Worm (Caenorhabditis elegans) whole organism, L4/young adult: ENCODE measurements around the gene bbs-8.

Experiments
- W03F9.2 ChIP-seq: fragments of 150-350 bp; optimal IDR thresholded peaks from 2 replicates; lab custom pipeline; 2014; ENCODE audit warnings: missing biosample characterization, missing genetic modification characterization
- him-1 ChIP-seq: sonication (generic microtip); optimal IDR thresholded peaks from 2 replicates; lab custom pipeline; 2016; ENCODE audit warnings: missing genotype, missing genetic modification reagents, missing genetic modification characterization, missing compliant biosample characterization

- no peak for TF ChIP-seq him-1 (tag; lab: Kevin White, UChicago)
- no peak for TF ChIP-seq W03F9.2 (tag; lab: Kevin White, UChicago)
Observed at ce11 chrV:6769440-6769839, 4.6 kb upstream of the bbs-8 start.
